Fruit fly (Drosophila melanogaster) whole organism, pupa: ENCODE measurements around the gene Pvf1.

Source experiments
- CG10348 ChIP-seq: fragments of 200-800 bp; sonication (Bioruptor generic); IDR thresholded peaks from 2 replicates; pipeline ENCODE4 v1.3.6; 2022; ENCODE audit warnings: missing biosample characterization, missing genetic modification characterization
- CG12605 ChIP-seq: fragments of 200-800 bp; sonication (Bioruptor generic); IDR thresholded peaks from 2 replicates; pipeline ENCODE4 v1.3.6; 2022; ENCODE audit warnings: missing biosample characterization, missing genetic modification characterization
- CG13204 ChIP-seq: fragments of 200-800 bp; sonication (Bioruptor generic); optimal IDR thresholded peaks from 2 replicates; lab custom pipeline; 2018; ENCODE audit warnings: missing biosample characterization, mild to moderate bottlenecking, missing genetic modification characterization, moderate library complexity
- CG14655 ChIP-seq: fragments of 200-800 bp; sonication (Bioruptor generic); optimal IDR thresholded peaks from 3 replicates; lab custom pipeline; 2017; ENCODE audit warnings: mild to moderate bottlenecking, missing biosample characterization, missing genetic modification reagents, missing genetic modification characterization
- CG15710 ChIP-seq: fragments of 200-800 bp; sonication (Bioruptor generic); optimal IDR thresholded peaks from 2 replicates; lab custom pipeline; 2018; ENCODE audit warnings: missing biosample characterization, mild to moderate bottlenecking, missing genetic modification characterization, moderate library complexity
- CG17806 ChIP-seq: fragments of 200-800 bp; sonication (Bioruptor generic); optimal IDR thresholded peaks from 2 replicates; lab custom pipeline; 2018; ENCODE audit warnings: missing biosample characterization, mild to moderate bottlenecking, missing genetic modification characterization, moderate library complexity
- CG32121 ChIP-seq: fragments of 200-800 bp; sonication (Bioruptor generic); IDR thresholded peaks from 2 replicates; pipeline ENCODE4 v1.3.6; 2022; ENCODE audit warnings: missing biosample characterization, missing genetic modification characterization
- CG34367 ChIP-seq: fragments of 200-800 bp; sonication (Bioruptor generic); optimal IDR thresholded peaks from 2 replicates; lab custom pipeline; 2018; ENCODE audit warnings: missing biosample characterization, mild to moderate bottlenecking, missing genetic modification characterization
- CG4496 ChIP-seq: fragments of 200-800 bp; sonication (Bioruptor generic); IDR thresholded peaks from 3 replicates; pipeline ENCODE4 v1.3.6; 2022; ENCODE audit warnings: missing biosample characterization, missing genetic modification characterization
- CG8159 ChIP-seq: fragments of 200-800 bp; sonication (Bioruptor generic); optimal IDR thresholded peaks from 3 replicates; lab custom pipeline; 2018; ENCODE audit warnings: missing biosample characterization, mild to moderate bottlenecking, missing genetic modification characterization, moderate library complexity
- CG8301 ChIP-seq: fragments of 200-800 bp; sonication (Bioruptor generic); optimal IDR thresholded peaks from 2 replicates; lab custom pipeline; 2018; ENCODE audit warnings: missing biosample characterization, mild to moderate bottlenecking, missing genetic modification characterization
- CG9948 ChIP-seq: fragments of 200-800 bp; sonication (Bioruptor generic); optimal IDR thresholded peaks from 2 replicates; lab custom pipeline; 2018; ENCODE audit warnings: missing biosample characterization, mild to moderate bottlenecking, missing genetic modification characterization, moderate library complexity
- D1 ChIP-seq: fragments of 200-800 bp; sonication (Bioruptor generic); optimal IDR thresholded peaks from 2 replicates; lab custom pipeline; 2018; ENCODE audit warnings: missing biosample characterization, mild to moderate bottlenecking, missing genetic modification characterization, moderate library complexity
- EcR ChIP-seq: fragments of 200-800 bp; sonication (Bioruptor generic); optimal IDR thresholded peaks from 3 replicates; lab custom pipeline; 2019; ENCODE audit warnings: missing biosample characterization, missing genetic modification characterization, mild to moderate bottlenecking, moderate library complexity, missing genetic modification reagents
- Ets98B ChIP-seq: fragments of 200-800 bp; sonication (Bioruptor generic); IDR thresholded peaks from 2 replicates; pipeline ENCODE4 v1.3.6; 2022; ENCODE audit warnings: missing biosample characterization, missing genetic modification characterization
- Pif1A ChIP-seq: fragments of 200-800 bp; sonication (Bioruptor generic); optimal IDR thresholded peaks from 3 replicates; lab custom pipeline; 2016; ENCODE audit warnings: missing biosample characterization, missing genetic modification characterization
- Pif1B ChIP-seq: fragments of 200-800 bp; sonication (Bioruptor generic); optimal IDR thresholded peaks from 3 replicates; lab custom pipeline; 2016; ENCODE audit warnings: missing biosample characterization, missing genetic modification characterization
- Snoo ChIP-seq: fragments of 200-800 bp; sonication (Bioruptor generic); optimal IDR thresholded peaks from 3 replicates; lab custom pipeline; 2017; ENCODE audit warnings: missing biosample characterization, mild to moderate bottlenecking, missing genetic modification characterization, inconsistent platforms
- fd96Ca ChIP-seq: fragments of 200-800 bp; sonication (Bioruptor generic); IDR thresholded peaks from 3 replicates; pipeline ENCODE4 v1.3.6; 2022; ENCODE audit warnings: missing biosample characterization, missing genetic modification characterization
- gl ChIP-seq: fragments of 200-800 bp; sonication (Bioruptor generic); optimal IDR thresholded peaks from 2 replicates; lab custom pipeline; 2018; ENCODE audit warnings: missing biosample characterization, mild to moderate bottlenecking, missing genetic modification characterization
- rn ChIP-seq: fragments of 200-800 bp; sonication (Bioruptor generic); IDR thresholded peaks from 2 replicates; pipeline ENCODE4 v1.3.6; 2022; ENCODE audit warnings: missing biosample characterization, missing genetic modification characterization

The Pvf1 gene

DNA sequence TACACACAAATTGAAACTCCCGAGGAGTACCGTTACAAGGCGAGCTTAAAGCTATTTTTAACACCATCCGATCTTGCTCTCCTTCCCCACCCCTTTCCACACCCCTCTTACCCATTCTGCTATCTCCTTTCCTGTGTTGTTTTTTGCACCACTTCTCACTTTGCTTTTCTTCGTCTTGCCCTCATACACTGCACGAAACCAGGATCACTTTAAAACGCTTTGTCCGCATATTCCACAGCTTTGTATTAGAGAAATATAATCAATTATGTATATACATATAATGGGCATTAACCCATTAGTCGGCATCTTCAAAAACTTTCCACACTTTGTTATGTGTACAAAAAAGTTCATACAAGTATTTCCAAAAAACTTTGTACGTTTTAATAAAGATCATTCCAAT, 3.0 kb downstream of the Pvf1 start:
- TF ChIP-seq fd96Ca (GFP tag; lab: Robert Waterston, UW), result no peak
- peak; percentile 68; the same call in 2 of the 3 replicates for TF ChIP-seq CG4496 (GFP tag; lab: Robert Waterston, UW)
- TF ChIP-seq CG14655 (GFP tag; lab: Kevin White, UChicago), result peak; percentile 50
- peak; percentile 37 for TF ChIP-seq gl (tag; lab: Kevin White, UChicago)
- peak; percentile 37 for TF ChIP-seq CG17806 (tag; lab: Kevin White, UChicago)
- TF ChIP-seq rn (GFP tag; lab: Robert Waterston, UW), result no peak
- peak; percentile 53 for TF ChIP-seq CG8159 (tag; lab: Kevin White, UChicago)
- TF ChIP-seq CG32121, result no peak
- peak; percentile 47 for TF ChIP-seq CG34367 (tag; lab: Kevin White, UChicago)
- TF ChIP-seq CG9948 (tag; lab: Kevin White, UChicago), result peak; percentile 36
- peak; percentile 36 for TF ChIP-seq CG8301 (tag; lab: Kevin White, UChicago)
- TF ChIP-seq D1, result no peak
- no peak; the same call in 1 of the 2 replicates for TF ChIP-seq CG12605 (GFP tag; lab: Robert Waterston, UW)
- TF ChIP-seq CG15710 (tag; lab: Kevin White, UChicago), result peak; percentile 53
- TF ChIP-seq Snoo (tag; lab: Kevin White, UChicago), result no peak
- TF ChIP-seq Pif1A (GFP tag; lab: Kevin White, UChicago), result no peak
- TF ChIP-seq Ets98B (GFP tag; lab: Robert Waterston, UW), result no peak
- peak; percentile 23 for TF ChIP-seq CG13204 (GFP tag; lab: Kevin White, UChicago)
- no peak for TF ChIP-seq EcR (GFP tag; lab: Kevin White, UChicago)
- peak; percentile 8 for TF ChIP-seq Pif1B
- TF ChIP-seq CG10348 (GFP tag; lab: Robert Waterston, UW), result no peak

DNA sequence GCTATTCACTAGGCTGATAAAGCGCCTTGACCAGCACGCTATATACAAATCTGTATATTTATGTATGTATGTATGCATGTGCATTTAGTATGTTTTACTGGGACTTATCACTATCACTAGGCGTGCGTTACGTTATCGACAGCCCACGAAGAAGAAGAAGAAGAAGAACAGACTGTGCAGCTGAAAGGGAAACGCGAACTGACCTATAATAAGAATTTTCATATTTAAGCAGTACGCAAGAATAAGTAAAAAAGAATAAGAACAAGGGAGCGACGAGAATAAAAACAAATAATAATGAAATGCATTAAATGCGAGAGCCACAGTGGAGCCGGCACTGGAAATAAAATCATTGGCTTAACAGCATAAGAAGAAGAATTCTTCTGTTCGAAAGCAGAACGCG, 3.8 kb downstream of the Pvf1 start:
- TF ChIP-seq CG8159 (tag; lab: Kevin White, UChicago) (peak; percentile 28), rn (GFP tag; lab: Robert Waterston, UW) (no peak), CG8301 (tag; lab: Kevin White, UChicago) (peak; percentile 10), CG17806 (tag; lab: Kevin White, UChicago) (no peak), CG4496 (GFP tag; lab: Robert Waterston, UW) (peak; percentile 36; the same call in 1 of the 3 replicates), CG12605 (GFP tag; lab: Robert Waterston, UW) (peak; percentile 36; the same call in 1 of the 2 replicates), CG15710 (tag; lab: Kevin White, UChicago) (peak; percentile 48), CG14655 (GFP tag; lab: Kevin White, UChicago) (peak; percentile 32), Pif1A (GFP tag; lab: Kevin White, UChicago) (peak; percentile 24), EcR (GFP tag; lab: Kevin White, UChicago) (peak; percentile 47), Ets98B (GFP tag; lab: Robert Waterston, UW) (peak; percentile 29; the same call in 1 of the 2 replicates), CG10348 (GFP tag; lab: Robert Waterston, UW) (no peak), CG9948 (tag; lab: Kevin White, UChicago) (peak; percentile 28), gl (tag; lab: Kevin White, UChicago) (peak; percentile 61), CG34367 (tag; lab: Kevin White, UChicago) (peak; percentile 33)

DNA sequence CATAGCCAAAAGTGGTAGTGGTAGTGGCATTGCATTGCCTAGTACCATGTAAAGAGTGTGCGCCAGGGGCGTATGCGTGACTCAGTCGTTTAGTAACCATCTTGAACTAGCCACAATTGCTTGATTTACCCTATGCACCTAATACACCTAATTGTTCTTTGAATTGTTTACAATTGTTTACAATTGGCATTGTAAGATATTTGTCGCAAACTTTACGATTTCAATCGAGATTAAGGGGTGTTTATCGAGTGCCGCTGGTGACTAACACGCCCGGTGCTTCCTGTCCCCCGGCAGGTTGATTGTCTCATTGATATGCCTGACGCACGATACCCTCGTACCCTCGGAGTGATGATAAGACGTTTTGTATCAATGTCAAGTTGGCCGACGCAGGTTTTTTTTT, 4.6 kb downstream of the Pvf1 start:
- TF ChIP-seq CG17806 (tag; lab: Kevin White, UChicago) (no peak), CG9948 (tag; lab: Kevin White, UChicago) (peak; percentile 4), fd96Ca (GFP tag; lab: Robert Waterston, UW) (peak; percentile 52; the same call in 2 of the 3 replicates), CG8159 (tag; lab: Kevin White, UChicago) (no peak), gl (tag; lab: Kevin White, UChicago) (no peak), D1 (no peak), CG32121 (peak; percentile 22; the same call in 1 of the 2 replicates), CG15710 (tag; lab: Kevin White, UChicago) (peak; percentile 42), CG4496 (GFP tag; lab: Robert Waterston, UW) (peak; percentile 54; the same call in 2 of the 3 replicates), CG14655 (GFP tag; lab: Kevin White, UChicago) (no peak), EcR (GFP tag; lab: Kevin White, UChicago) (no peak)
- TF ChIP-seq, all 21 proteins: peak for 5

DNA sequence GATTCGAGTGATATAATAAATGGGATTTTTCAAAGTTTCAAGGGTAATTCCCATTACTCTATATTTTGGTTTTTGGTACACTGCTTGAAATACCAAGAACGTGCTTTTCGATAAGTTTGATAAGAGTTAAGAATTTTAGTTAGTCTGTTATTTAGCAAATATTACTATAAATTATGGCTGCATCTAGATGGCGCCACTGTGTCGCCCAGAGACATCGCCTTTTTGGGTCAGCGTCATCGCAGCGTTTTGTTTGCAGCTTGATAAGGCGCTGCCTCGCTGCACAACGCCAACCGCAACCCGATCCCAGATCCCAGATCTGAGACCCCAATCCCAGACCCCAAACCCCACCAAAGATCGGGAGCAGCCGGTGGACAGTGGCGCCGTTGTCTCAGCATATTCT, 6.0 kb downstream of the Pvf1 start:
- TF ChIP-seq rn (GFP tag; lab: Robert Waterston, UW) (no peak), Pif1B (no peak), CG32121 (no peak), D1 (no peak), gl (tag; lab: Kevin White, UChicago) (no peak), Ets98B (GFP tag; lab: Robert Waterston, UW) (no peak), CG17806 (tag; lab: Kevin White, UChicago) (no peak), CG9948 (tag; lab: Kevin White, UChicago) (no peak), CG34367 (tag; lab: Kevin White, UChicago) (no peak), CG14655 (GFP tag; lab: Kevin White, UChicago) (no peak), CG10348 (GFP tag; lab: Robert Waterston, UW) (no peak), CG4496 (GFP tag; lab: Robert Waterston, UW) (no peak), CG13204 (GFP tag; lab: Kevin White, UChicago) (no peak), Pif1A (GFP tag; lab: Kevin White, UChicago) (no peak), CG15710 (tag; lab: Kevin White, UChicago) (no peak), CG12605 (GFP tag; lab: Robert Waterston, UW) (no peak), fd96Ca (GFP tag; lab: Robert Waterston, UW) (no peak), Snoo (tag; lab: Kevin White, UChicago) (no peak), CG8301 (tag; lab: Kevin White, UChicago) (no peak)

DNA sequence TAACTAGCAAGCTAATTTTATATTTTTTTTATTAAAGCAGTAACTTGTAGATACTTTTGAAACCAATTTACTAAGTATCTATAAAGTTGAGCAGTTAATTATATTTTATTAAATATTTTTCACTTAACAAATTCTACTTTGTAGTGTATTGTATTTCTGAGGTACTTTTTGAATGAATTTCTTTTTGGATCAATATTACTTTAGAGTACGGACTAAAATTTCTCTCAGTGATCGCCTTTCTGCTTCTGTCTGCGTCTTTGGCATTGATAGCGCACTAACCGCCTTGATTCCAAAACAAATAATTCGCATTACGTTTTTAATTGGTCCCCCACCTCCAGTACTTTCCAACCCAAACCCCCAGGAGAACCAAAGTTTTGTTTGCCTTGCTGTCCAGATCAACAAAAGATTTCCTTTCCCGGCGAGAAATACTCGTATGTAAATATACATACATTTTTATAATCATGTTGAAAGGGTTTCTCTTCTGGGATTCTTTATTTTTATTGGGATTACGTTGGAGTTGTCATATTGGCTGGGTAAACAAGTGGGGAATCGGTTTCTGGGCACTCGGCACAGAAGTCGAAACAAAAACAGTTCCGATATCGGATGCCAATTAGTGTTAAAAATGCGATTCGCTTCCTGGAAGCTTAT, 6.6 kb downstream of the Pvf1 start:
- TF ChIP-seq CG15710 (tag; lab: Kevin White, UChicago) (peak; percentile 2), CG9948 (tag; lab: Kevin White, UChicago) (no peak), CG4496 (GFP tag; lab: Robert Waterston, UW) (no peak), Snoo (tag; lab: Kevin White, UChicago) (no peak), CG12605 (GFP tag; lab: Robert Waterston, UW) (no peak), rn (GFP tag; lab: Robert Waterston, UW) (no peak), Ets98B (GFP tag; lab: Robert Waterston, UW) (no peak), Pif1B (no peak), gl (tag; lab: Kevin White, UChicago) (peak; percentile 26), CG17806 (tag; lab: Kevin White, UChicago) (no peak), CG14655 (GFP tag; lab: Kevin White, UChicago) (peak; percentile 7), CG10348 (GFP tag; lab: Robert Waterston, UW) (no peak), fd96Ca (GFP tag; lab: Robert Waterston, UW) (no peak), D1 (no peak), CG34367 (tag; lab: Kevin White, UChicago) (no peak), CG8159 (tag; lab: Kevin White, UChicago) (peak; percentile 3), Pif1A (GFP tag; lab: Kevin White, UChicago) (peak; percentile 36), EcR (GFP tag; lab: Kevin White, UChicago) (no peak), CG32121 (peak; percentile 13; the same call in 1 of the 2 replicates), CG13204 (GFP tag; lab: Kevin White, UChicago) (no peak), CG8301 (tag; lab: Kevin White, UChicago) (no peak)
